Fruit fly (Drosophila melanogaster): Measurements from ENCODE around the gene CG11756.

- TF ChIP-seq EcR (GFP tag; optimal IDR thresholded peaks at IDR 0.05) = no peak
- no peak for TF ChIP-seq psq (optimal IDR thresholded peaks at IDR 0.05)
- TF ChIP-seq CG8478 (optimal IDR thresholded peaks at IDR 0.05) = no peak
- no peak for TF ChIP-seq usp (GFP tag; optimal IDR thresholded peaks at IDR 0.05)
- no peak for TF ChIP-seq Dll (optimal IDR thresholded peaks at IDR 0.05)
Observed at dm6 chrX:11322659-11323058, 25.3 kb upstream of the CG11756 start.
